Worm (Caenorhabditis elegans) whole organism, L3 larva: ENCODE results near the gene T07E3.4.

ENCODE experiments used
- R02D3.7 ChIP-seq: fragments of 150-350 bp; optimal IDR thresholded peaks from 2 replicates; lab custom pipeline; 2014; ENCODE audit warnings: missing biosample characterization, missing genetic modification characterization
- ama-1 ChIP-seq: fragments of 150-350 bp; optimal IDR thresholded peaks from 2 replicates; lab custom pipeline; 2018
- ceh-16 ChIP-seq: sonication (generic microtip); optimal IDR thresholded peaks from 2 replicates; lab custom pipeline; 2017; ENCODE audit warnings: missing biosample characterization, missing genetic modification characterization
- ceh-82 ChIP-seq: fragments of 150-350 bp; optimal IDR thresholded peaks from 2 replicates; lab custom pipeline; 2014; ENCODE audit warnings: missing biosample characterization, missing genetic modification characterization
- ceh-9 ChIP-seq: sonication (generic microtip); optimal IDR thresholded peaks from 2 replicates; lab custom pipeline; 2018; ENCODE audit warnings: missing biosample characterization, missing genetic modification characterization
- daf-12 ChIP-seq: fragments of 150-350 bp; optimal IDR thresholded peaks from 2 replicates; lab custom pipeline; 2014; ENCODE audit warnings: missing biosample characterization, missing genetic modification reagents, missing genetic modification characterization
- elt-2 ChIP-seq: sonication (generic microtip); optimal IDR thresholded peaks from 2 replicates; lab custom pipeline; 2016; ENCODE audit warnings: missing genetic modification reagents, mild to moderate bottlenecking, missing genetic modification characterization, missing compliant biosample characterization
- eor-1 ChIP-seq, 2 experiments: fragments of 150-350 bp; optimal IDR thresholded peaks; 2 replicates each; lab custom pipeline; 2014 to 2018; ENCODE audit warnings: missing biosample characterization in 2 of 2, missing genetic modification characterization in 2 of 2
- jun-1 ChIP-seq: fragments of 150-350 bp; optimal IDR thresholded peaks from 2 replicates; lab custom pipeline; 2014; ENCODE audit warnings: missing biosample characterization, missing genetic modification reagents, missing genetic modification characterization
- lin-15B ChIP-seq: fragments of 150-350 bp; optimal IDR thresholded peaks from 2 replicates; lab custom pipeline; 2014; ENCODE audit warnings: missing biosample characterization, missing genetic modification characterization
- lsy-12 ChIP-seq: sonication (generic microtip); optimal IDR thresholded peaks from 2 replicates; lab custom pipeline; 2016; ENCODE audit warnings: mild to moderate bottlenecking, missing genetic modification characterization, missing compliant biosample characterization
- nfya-1 ChIP-seq: sonication (generic microtip); optimal IDR thresholded peaks from 2 replicates; lab custom pipeline; 2017; ENCODE audit warnings: missing genetic modification characterization, mild to moderate bottlenecking, missing compliant biosample characterization, antibody characterized with exemption, moderate library complexity; ENCODE audit not compliant: insufficient read depth
- nhr-11 ChIP-seq: fragments of 150-350 bp; optimal IDR thresholded peaks from 2 replicates; lab custom pipeline; 2014; ENCODE audit warnings: missing biosample characterization, missing genetic modification characterization
- nhr-12 ChIP-seq: fragments of 150-350 bp; optimal IDR thresholded peaks from 2 replicates; lab custom pipeline; 2014; ENCODE audit warnings: missing biosample characterization, missing genetic modification characterization
- nhr-23 ChIP-seq: fragments of 150-350 bp; optimal IDR thresholded peaks from 2 replicates; lab custom pipeline; 2014; ENCODE audit warnings: missing biosample characterization, missing genetic modification reagents, missing genetic modification characterization
- nhr-25 ChIP-seq: sonication (generic microtip); optimal IDR thresholded peaks from 2 replicates; lab custom pipeline; 2017; ENCODE audit warnings: missing biosample characterization, missing genetic modification characterization
- nhr-67 ChIP-seq: fragments of 150-350 bp; optimal IDR thresholded peaks from 2 replicates; lab custom pipeline; 2014; ENCODE audit warnings: missing biosample characterization, missing genetic modification characterization
- pha-4 ChIP-seq: fragments of 150-350 bp; optimal IDR thresholded peaks from 2 replicates; lab custom pipeline; 2014; ENCODE audit warnings: missing biosample characterization, missing genetic modification reagents, missing genetic modification characterization
- pqm-1 ChIP-seq: fragments of 150-350 bp; optimal IDR thresholded peaks from 2 replicates; lab custom pipeline; 2017; ENCODE audit warnings: missing biosample characterization, missing genetic modification characterization, inconsistent platforms
- skn-1 ChIP-seq: fragments of 150-350 bp; optimal IDR thresholded peaks from 2 replicates; lab custom pipeline; 2014; ENCODE audit warnings: missing biosample characterization, missing genetic modification characterization
- tbx-2 ChIP-seq: sonication (generic microtip); optimal IDR thresholded peaks from 2 replicates; lab custom pipeline; 2016; ENCODE audit warnings: mild to moderate bottlenecking, missing genetic modification characterization, missing compliant biosample characterization
- zag-1 ChIP-seq: fragments of 150-350 bp; optimal IDR thresholded peaks from 2 replicates; lab custom pipeline; 2014; ENCODE audit warnings: missing biosample characterization, missing genetic modification characterization
- ztf-11 ChIP-seq: fragments of 150-350 bp; optimal IDR thresholded peaks from 2 replicates; lab custom pipeline; 2014; ENCODE audit warnings: missing biosample characterization, missing genetic modification characterization
- ztf-4 ChIP-seq: fragments of 150-350 bp; optimal IDR thresholded peaks from 2 replicates; lab custom pipeline; 2014; ENCODE audit warnings: missing biosample characterization, missing genetic modification characterization

Gene T07E3.4

DNA sequence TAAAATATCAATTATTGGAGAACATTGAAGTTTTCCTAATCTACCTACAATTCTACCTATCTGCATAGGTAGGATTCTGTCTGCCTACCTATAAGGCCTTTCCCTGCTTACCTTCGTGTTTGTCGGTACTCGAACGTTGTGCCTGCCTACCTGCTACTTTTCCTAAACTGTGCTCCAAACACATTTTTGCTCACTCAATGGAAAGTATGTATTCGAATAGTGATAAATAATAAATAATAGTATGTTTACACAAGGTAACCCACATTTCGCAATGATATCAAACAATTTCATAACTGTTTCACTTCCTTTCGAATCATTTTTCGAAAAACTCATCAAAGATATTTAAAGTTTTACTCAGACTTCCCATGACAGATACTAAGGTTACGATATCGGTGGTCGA lies 41.7 kb downstream of the T07E3.4 start, which contains the start of gene F57B9.3:
F57B9.3 (plus strand) TSS at position 301 of the 400 bp plus-strand sequence.
- TF ChIP-seq nhr-25 (tag; lab: Kevin White, UChicago) (no peak), pha-4 (tag; lab: Kevin White, UChicago) (peak; percentile 43)
- TF ChIP-seq, all 47 proteins: peak for 1

DNA sequence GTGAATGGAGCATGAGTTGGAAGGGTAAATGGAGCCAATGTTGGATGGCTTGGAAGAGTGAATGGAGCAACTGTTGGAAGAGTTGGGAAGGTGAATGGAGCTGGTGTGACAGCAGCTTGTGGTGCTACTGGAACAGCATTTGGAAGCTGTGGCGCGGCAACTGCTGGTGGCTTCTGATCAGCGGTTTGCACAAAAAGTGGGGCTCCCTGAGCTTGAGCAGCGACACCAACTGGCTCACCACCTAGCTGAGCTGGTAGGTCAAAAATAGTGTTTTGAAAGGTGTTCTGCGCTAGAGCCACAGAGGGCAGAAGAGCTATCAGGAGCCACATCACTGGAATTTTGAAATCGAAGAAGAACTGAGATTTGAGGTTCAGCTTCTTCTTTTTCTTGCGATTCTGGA lies 47.5 kb downstream of the T07E3.4 start:
- TF ChIP-seq ceh-16 (tag; lab: Kevin White, UChicago) (no peak), tbx-2 (tag; lab: Kevin White, UChicago) (no peak), nhr-12 (tag; lab: Kevin White, UChicago) (no peak), lsy-12 (no peak), R02D3.7 (tag; lab: Kevin White, UChicago) (no peak)

DNA sequence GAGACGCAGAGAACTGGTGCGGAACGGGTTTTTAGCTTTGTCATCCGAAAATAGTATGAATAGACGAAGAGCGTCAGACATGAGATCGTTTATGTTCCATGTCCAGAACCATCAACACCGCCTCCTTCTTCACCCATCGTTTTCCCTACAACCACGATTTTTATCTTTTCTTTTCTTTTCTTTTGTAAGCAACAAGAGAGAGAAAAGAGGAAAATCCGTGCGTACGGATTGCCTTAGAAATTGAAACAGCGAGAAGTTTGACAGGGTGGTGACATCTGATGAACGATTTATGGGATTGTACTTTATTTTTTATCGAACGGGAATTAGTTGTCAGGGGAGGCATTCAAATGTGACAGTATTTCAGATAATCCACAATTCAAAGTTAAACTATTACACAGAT lies 47.9 kb downstream of the T07E3.4 start, which contains the start of gene abu-13:
abu-13 (minus strand) TSS at position 152 of the 400 bp plus-strand sequence.
- TF ChIP-seq nhr-23 (tag; lab: Kevin White, UChicago), result peak; percentile 46
- no peak for TF ChIP-seq nhr-67 (tag; lab: Kevin White, UChicago)
- TF ChIP-seq, all 47 proteins: peak for 1

DNA sequence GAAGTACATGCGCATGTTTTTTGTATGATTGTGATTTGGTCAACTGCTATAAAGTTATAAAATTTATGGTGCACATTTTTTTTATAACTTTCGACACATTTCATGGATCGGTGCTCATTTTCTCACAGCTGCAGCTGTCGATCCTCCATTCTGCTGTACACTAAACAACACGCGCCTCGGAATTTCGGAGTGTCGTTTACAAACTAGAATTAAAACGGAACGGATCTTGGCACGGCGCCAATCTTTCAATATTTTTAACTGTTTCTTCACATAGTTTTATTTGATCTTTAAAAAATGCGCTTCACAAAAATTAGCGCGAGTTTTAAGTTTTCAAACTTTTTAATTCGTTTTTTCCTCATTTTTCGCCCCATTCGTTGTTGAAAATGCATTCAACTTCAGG lies 48.6 kb downstream of the T07E3.4 start, which contains the start of gene let-711:
let-711 (plus strand) TSS at position 337 of the 400 bp plus-strand sequence.
- TF ChIP-seq ztf-11 (tag; lab: Kevin White, UChicago) (no peak), pqm-1 (no peak), elt-2 (tag; lab: Kevin White, UChicago) (no peak), nfya-1 (tag; lab: Kevin White, UChicago) (peak; percentile 32), daf-12 (tag; lab: Kevin White, UChicago) (no peak), nhr-25 (tag; lab: Kevin White, UChicago) (no peak), ceh-16 (tag; lab: Kevin White, UChicago) (no peak), ztf-4 (no peak), eor-1 (tag; optimal IDR thresholded peaks at IDR 0.05; lab: Kevin White, UChicago) (no peak), pha-4 (tag; lab: Kevin White, UChicago) (peak; percentile 9)

DNA sequence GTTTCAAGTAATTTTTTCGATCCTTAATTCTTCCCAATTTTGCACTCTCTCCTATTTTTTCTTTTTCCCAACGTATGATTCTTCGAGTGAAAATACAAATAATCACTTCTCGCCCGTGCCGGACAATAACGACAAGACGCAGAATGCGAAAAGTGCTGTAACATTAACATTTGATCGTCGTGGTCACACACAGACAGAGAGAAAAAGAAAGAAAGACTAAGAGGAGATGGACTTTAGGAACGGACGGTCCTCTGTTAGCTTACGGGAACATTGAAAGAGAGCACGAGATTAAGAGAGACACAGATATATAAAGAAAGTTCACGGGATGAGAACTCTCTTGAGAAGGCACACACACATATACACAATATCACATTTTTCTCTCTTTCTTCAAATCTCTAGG lies 50.1 kb downstream of the T07E3.4 start:
- TF ChIP-seq elt-2 (tag; lab: Kevin White, UChicago) (no peak), nhr-25 (tag; lab: Kevin White, UChicago) (no peak), ztf-11 (tag; lab: Kevin White, UChicago) (no peak), ceh-82 (tag; lab: Kevin White, UChicago) (no peak), nhr-11 (no peak), nhr-12 (tag; lab: Kevin White, UChicago) (no peak), jun-1 (tag; lab: Kevin White, UChicago) (no peak), zag-1 (no peak), nhr-67 (tag; lab: Kevin White, UChicago) (no peak), skn-1 (no peak), tbx-2 (tag; lab: Kevin White, UChicago) (no peak), ama-1 (no peak), lin-15B (tag; lab: Kevin White, UChicago) (peak; percentile 16), ceh-9 (no peak), R02D3.7 (tag; lab: Kevin White, UChicago) (no peak), pha-4 (tag; lab: Kevin White, UChicago) (peak; percentile 78)
